Fruit fly (Drosophila melanogaster) S2 (cell line): ENCODE data around the gene kraken.

Experiments
- CG8478 ChIP-seq: fragments of >200 bp; optimal IDR thresholded peaks from 2 replicates; lab custom pipeline; 2018
- CTCF ChIP-seq, 2 experiments: fragments of >200 bp; optimal IDR thresholded peaks; 2 replicates each; lab custom pipeline; 2018

- no peak for TF ChIP-seq CG8478 (lab: Kevin White, UChicago)
- no peak for TF ChIP-seq CTCF (optimal IDR thresholded peaks at IDR 0.05; lab: Kevin White, UChicago)
Observed at dm6 chr2L:903748-904147, 51.2 kb downstream of the kraken start.
